Fruit fly (Drosophila melanogaster): ENCODE measurements around the gene VAChT.
A peak's percentile ranks its signal among the peaks of the same experiment; 100 is the strongest.

The VAChT gene

DNA sequence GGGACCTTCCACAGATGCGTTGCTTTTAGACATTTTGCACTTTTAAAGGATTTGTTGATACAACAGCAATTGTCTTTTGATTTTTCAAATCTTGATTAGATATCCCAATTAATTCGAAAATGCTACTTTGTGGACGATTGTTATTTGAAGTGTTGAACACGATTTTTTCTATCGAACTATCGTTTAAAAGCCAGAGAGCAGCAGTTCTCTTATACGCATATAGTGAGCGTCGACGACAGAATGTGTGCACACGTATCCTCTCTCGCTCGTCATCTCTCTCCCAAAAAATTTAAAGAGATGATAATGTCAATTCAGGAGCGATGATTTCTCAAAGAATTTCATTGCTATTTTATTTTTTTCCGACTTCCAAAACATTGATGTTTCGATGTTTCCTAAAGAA, 17.2 kb downstream of the VAChT start, which contains the start of gene CG34283:
Gene CG34283, minus strand, starts transcription at position 101 of the 400 bp plus-strand sequence.
- TF ChIP-seq stwl (tag; optimal IDR thresholded peaks at IDR 0.05) = peak; percentile 43
- peak; percentile 34; the same call in 1 of the 4 replicates for TF ChIP-seq Dll (GFP tag; IDR thresholded peaks at IDR 0.05; ENCODE audit: partially characterized antibody)
- peak in 1 of 2 experiments; percentile 47 for TF ChIP-seq Trl (optimal IDR thresholded peaks at IDR 0.05)
- no peak for TF ChIP-seq Trl (GFP tag; optimal IDR thresholded peaks at IDR 0.05)
- peak; percentile 41 for TF ChIP-seq Neu2 (GFP tag; optimal IDR thresholded peaks at IDR 0.05; ENCODE audit: borderline replicate concordance)
- no peak for TF ChIP-seq gsb (GFP tag; IDR thresholded peaks at IDR 0.05)
- no peak for TF ChIP-seq Atf3 (GFP tag; optimal IDR thresholded peaks at IDR 0.05)
- TF ChIP-seq CG10209 (GFP tag; optimal IDR thresholded peaks at IDR 0.05) = no peak

dm6 chr3R:18726334-18726733, 21.0 kb downstream of the VAChT start, which contains the start of gene CG7714:
Gene CG7714, minus strand, starts transcription at chr3R:18726434.
- TF ChIP-seq Ets65A (GFP tag) = peak; percentile 20
- no peak for TF ChIP-seq Poxn (GFP tag; IDR thresholded peaks at IDR 0.05)

DNA sequence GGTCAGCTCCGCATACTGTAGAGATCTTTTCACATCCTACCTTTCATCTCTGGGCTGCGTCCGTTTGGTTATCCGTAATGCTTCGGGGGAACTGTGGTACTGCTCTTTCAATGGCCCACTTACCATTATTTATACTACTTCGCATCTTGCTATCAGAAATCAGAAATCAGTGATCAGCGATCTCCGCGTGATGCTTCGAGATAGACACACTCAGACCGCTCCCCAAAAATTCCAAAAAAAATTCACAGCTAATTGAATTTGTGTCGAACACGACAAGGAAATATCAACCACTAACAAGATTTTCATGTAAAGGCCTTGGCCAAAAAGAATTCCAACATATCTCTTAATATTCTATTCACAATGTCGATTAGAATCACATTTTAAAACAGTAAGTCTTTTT, 23.1 kb downstream of the VAChT start, which contains the start of gene CG7715:
Gene CG7715, minus strand, starts transcription at position 101 of the 400 bp plus-strand sequence.
- TF ChIP-seq mld (GFP tag; IDR thresholded peaks at IDR 0.05; ENCODE audit: partially characterized antibody) = no peak
- no peak for TF ChIP-seq seq (GFP tag; IDR thresholded peaks at IDR 0.05)
- no peak for TF ChIP-seq CG6272 (GFP tag; IDR thresholded peaks at IDR 0.05)
- TF ChIP-seq Hand (GFP tag; optimal IDR thresholded peaks at IDR 0.05) = no peak
- no peak for TF ChIP-seq pros (GFP tag; optimal IDR thresholded peaks at IDR 0.05)
- TF ChIP-seq ato (GFP tag; IDR thresholded peaks at IDR 0.05; ENCODE audit: partially characterized antibody) = no peak
- no peak for TF ChIP-seq Mad (GFP tag; optimal IDR thresholded peaks at IDR 0.05)
- no peak for TF ChIP-seq caup (GFP tag; optimal IDR thresholded peaks at IDR 0.05; ENCODE audit: severe bottlenecking)

DNA sequence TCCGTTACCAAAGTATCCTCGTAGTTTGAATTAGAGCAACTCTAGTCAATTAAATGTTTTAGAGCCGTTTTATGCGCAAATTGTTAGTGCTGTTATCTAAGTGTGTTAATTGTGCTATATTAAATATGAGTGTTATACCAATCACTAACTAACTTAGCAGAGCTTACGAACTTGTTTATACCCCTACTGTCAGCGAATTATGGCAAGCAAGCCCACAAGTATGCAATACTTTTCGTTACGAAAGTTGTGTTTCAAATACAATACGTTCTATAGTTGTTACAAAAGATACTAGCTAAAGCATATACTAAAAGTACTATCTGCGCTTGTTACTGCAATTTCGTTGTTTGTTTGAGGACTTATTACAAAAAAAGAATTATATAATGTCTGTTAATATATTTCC, 25.9 kb downstream of the VAChT start:
- TF ChIP-seq cato (GFP tag; optimal IDR thresholded peaks at IDR 0.05; ENCODE audit: borderline replicate concordance) (no peak), CG4404 (GFP tag; IDR thresholded peaks at IDR 0.05) (no peak), CG3163 (GFP tag; optimal IDR thresholded peaks at IDR 0.05) (no peak), CG13287 (GFP tag; IDR thresholded peaks at IDR 0.05; ENCODE audit: partially characterized antibody) (peak; percentile 9; the same call in 1 of the 2 replicates), CG7745 (tag; optimal IDR thresholded peaks at IDR 0.05) (no peak), CG9215 (GFP tag; IDR thresholded peaks at IDR 0.05) (no peak), CG15479 (GFP tag; optimal IDR thresholded peaks at IDR 0.05) (no peak), CG15073 (GFP tag; optimal IDR thresholded peaks at IDR 0.05) (peak; percentile 20), CG8281 (tag; optimal IDR thresholded peaks at IDR 0.05) (no peak), CG18011 (GFP tag; optimal IDR thresholded peaks at IDR 0.05) (peak; percentile 86), HmgD (GFP tag; optimal IDR thresholded peaks at IDR 0.05) (no peak), exex (tag; optimal IDR thresholded peaks at IDR 0.05) (peak; percentile 20), Dek (tag; optimal IDR thresholded peaks at IDR 0.05) (no peak), shn (GFP tag; optimal IDR thresholded peaks at IDR 0.05) (no peak), CG18619 (GFP tag; optimal IDR thresholded peaks at IDR 0.05) (no peak), CG9437 (GFP tag; optimal IDR thresholded peaks at IDR 0.05) (peak; percentile 97), CG4328 (GFP tag; optimal IDR thresholded peaks at IDR 0.05) (no peak), stwl (tag; optimal IDR thresholded peaks at IDR 0.05) (peak; percentile 14), Trl (optimal IDR thresholded peaks at IDR 0.05) (no peak), Trl (GFP tag; optimal IDR thresholded peaks at IDR 0.05) (no peak), pho (GFP tag; optimal IDR thresholded peaks at IDR 0.05) (no peak), Kr (GFP tag; optimal IDR thresholded peaks at IDR 0.05) (no peak), Ets65A (GFP tag) (no peak), NC2α (GFP tag; optimal IDR thresholded peaks at IDR 0.05) (no peak), Med (GFP tag) (no peak), pzg (GFP tag; optimal IDR thresholded peaks at IDR 0.05) (peak; percentile 2)

Measured in whole organism, embryonic.